Worm (Caenorhabditis elegans): Measurements from ENCODE around the gene K10C8.4.

- TF ChIP-seq sea-2 (GFP tag; optimal IDR thresholded peaks at IDR 0.05) (no peak), unc-39 (tag; optimal IDR thresholded peaks at IDR 0.05) (no peak), hmg-11 (tag; optimal IDR thresholded peaks at IDR 0.05) (no peak), ceh-16 (tag; optimal IDR thresholded peaks at IDR 0.05) (no peak), ceh-9 (tag; optimal IDR thresholded peaks at IDR 0.05) (no peak), pha-4 (tag; optimal IDR thresholded peaks at IDR 0.05) (no peak), nhr-11 (tag; optimal IDR thresholded peaks at IDR 0.05) (no peak), nhr-237 (tag; optimal IDR thresholded peaks at IDR 0.05) (no peak)
Measured at ce11 chrV:12696790-12697189, 722 bp downstream of the K10C8.4 start.

Measured in whole organism, L3 larva.